Worm (Caenorhabditis elegans): ENCODE measurements around the gene dach-1.

- no peak for TF ChIP-seq R02D3.7 (tag; optimal IDR thresholded peaks at IDR 0.05)
- no peak for TF ChIP-seq lin-11 (tag; optimal IDR thresholded peaks at IDR 0.05)
These were observed 11.4 kb downstream of the dach-1 start, which contains the start of gene cyp-34A6 for ce11 chrV:3961235-3961634.
